Worm (Caenorhabditis elegans) whole organism, L3 larva: ENCODE data around the gene F56D2.3.
A peak's percentile ranks its signal among the peaks of the same experiment; 100 is the strongest.

Source experiments
- R02D3.7 ChIP-seq: fragments of 150-350 bp; optimal IDR thresholded peaks from 2 replicates; lab custom pipeline; 2014; ENCODE audit warnings: missing biosample characterization, missing genetic modification characterization
- ZK546.5 ChIP-seq: sonication (generic microtip); optimal IDR thresholded peaks from 2 replicates; lab custom pipeline; 2017; ENCODE audit warnings: missing biosample characterization, missing genetic modification characterization
- aly-2 ChIP-seq: fragments of 150-350 bp; optimal IDR thresholded peaks from 2 replicates; lab custom pipeline; 2014; ENCODE audit warnings: missing biosample characterization, missing genetic modification characterization
- ama-1 ChIP-seq: fragments of 150-350 bp; optimal IDR thresholded peaks from 2 replicates; lab custom pipeline; 2018
- ceh-28 ChIP-seq: fragments of 150-350 bp; optimal IDR thresholded peaks from 2 replicates; lab custom pipeline; 2014; ENCODE audit warnings: missing biosample characterization, missing genetic modification reagents, missing genetic modification characterization
- ceh-9 ChIP-seq: sonication (generic microtip); optimal IDR thresholded peaks from 2 replicates; lab custom pipeline; 2018; ENCODE audit warnings: missing biosample characterization, missing genetic modification characterization
- daf-12 ChIP-seq: fragments of 150-350 bp; optimal IDR thresholded peaks from 2 replicates; lab custom pipeline; 2014; ENCODE audit warnings: missing biosample characterization, missing genetic modification reagents, missing genetic modification characterization
- egl-27 ChIP-seq: sonication (generic microtip); optimal IDR thresholded peaks from 4 replicates; lab custom pipeline; 2017; ENCODE audit warnings: missing biosample characterization, missing genetic modification reagents, missing genetic modification characterization
- egl-5 ChIP-seq: fragments of 150-350 bp; optimal IDR thresholded peaks from 2 replicates; lab custom pipeline; 2017; ENCODE audit warnings: missing biosample characterization, missing genetic modification reagents, missing genetic modification characterization, inconsistent platforms
- elt-1 ChIP-seq: fragments of 150-350 bp; optimal IDR thresholded peaks from 2 replicates; lab custom pipeline; 2014; ENCODE audit warnings: missing biosample characterization, missing genetic modification characterization
- elt-2 ChIP-seq: sonication (generic microtip); optimal IDR thresholded peaks from 2 replicates; lab custom pipeline; 2016; ENCODE audit warnings: missing genetic modification reagents, mild to moderate bottlenecking, missing genetic modification characterization, missing compliant biosample characterization
- elt-3 ChIP-seq, 3 experiments: fragments of 150-350 bp in 1 of 3; sonication (generic microtip) in 2 of 3; optimal IDR thresholded peaks; 2 replicates in 2 of 3; 4 replicates in 1 of 3; lab custom pipeline; 2014 to 2017; ENCODE audit warnings: missing biosample characterization in 3 of 3, missing genetic modification characterization in 3 of 3
- fkh-10 ChIP-seq: sonication (generic microtip); optimal IDR thresholded peaks from 2 replicates; lab custom pipeline; 2017; ENCODE audit warnings: missing biosample characterization, missing genetic modification reagents, missing genetic modification characterization
- fkh-2 ChIP-seq: fragments of 150-350 bp; optimal IDR thresholded peaks from 2 replicates; lab custom pipeline; 2014; ENCODE audit warnings: missing biosample characterization, missing genetic modification reagents, missing genetic modification characterization
- fos-1 ChIP-seq: fragments of 150-350 bp; optimal IDR thresholded peaks from 2 replicates; lab custom pipeline; 2014; ENCODE audit warnings: missing biosample characterization, missing genetic modification characterization
- hmg-11 ChIP-seq: sonication (generic microtip); optimal IDR thresholded peaks from 2 replicates; lab custom pipeline; 2016; ENCODE audit warnings: missing genetic modification characterization, missing compliant biosample characterization
- jun-1 ChIP-seq: fragments of 150-350 bp; optimal IDR thresholded peaks from 2 replicates; lab custom pipeline; 2014; ENCODE audit warnings: missing biosample characterization, missing genetic modification reagents, missing genetic modification characterization
- lin-15B ChIP-seq: fragments of 150-350 bp; optimal IDR thresholded peaks from 2 replicates; lab custom pipeline; 2014; ENCODE audit warnings: missing biosample characterization, missing genetic modification characterization
- lin-39 ChIP-seq: fragments of 150-350 bp; optimal IDR thresholded peaks from 2 replicates; lab custom pipeline; 2018; ENCODE audit warnings: missing biosample characterization, missing genetic modification reagents, missing genetic modification characterization
- lsy-12 ChIP-seq: sonication (generic microtip); optimal IDR thresholded peaks from 2 replicates; lab custom pipeline; 2016; ENCODE audit warnings: mild to moderate bottlenecking, missing genetic modification characterization, missing compliant biosample characterization
- mdl-1 ChIP-seq: fragments of 150-350 bp; optimal IDR thresholded peaks from 2 replicates; lab custom pipeline; 2014; ENCODE audit warnings: missing biosample characterization, missing genetic modification characterization
- nfya-1 ChIP-seq: sonication (generic microtip); optimal IDR thresholded peaks from 2 replicates; lab custom pipeline; 2017; ENCODE audit warnings: missing genetic modification characterization, mild to moderate bottlenecking, missing compliant biosample characterization, antibody characterized with exemption, moderate library complexity; ENCODE audit not compliant: insufficient read depth
- nhr-11 ChIP-seq: fragments of 150-350 bp; optimal IDR thresholded peaks from 2 replicates; lab custom pipeline; 2014; ENCODE audit warnings: missing biosample characterization, missing genetic modification characterization
- nhr-12 ChIP-seq: fragments of 150-350 bp; optimal IDR thresholded peaks from 2 replicates; lab custom pipeline; 2014; ENCODE audit warnings: missing biosample characterization, missing genetic modification characterization
- nhr-23 ChIP-seq: fragments of 150-350 bp; optimal IDR thresholded peaks from 2 replicates; lab custom pipeline; 2014; ENCODE audit warnings: missing biosample characterization, missing genetic modification reagents, missing genetic modification characterization
- nhr-237 ChIP-seq: fragments of 150-350 bp; optimal IDR thresholded peaks from 2 replicates; lab custom pipeline; 2014; ENCODE audit warnings: missing biosample characterization, missing genetic modification characterization
- nhr-25 ChIP-seq: sonication (generic microtip); optimal IDR thresholded peaks from 2 replicates; lab custom pipeline; 2017; ENCODE audit warnings: missing biosample characterization, missing genetic modification characterization
- nhr-28 ChIP-seq: fragments of 150-350 bp; optimal IDR thresholded peaks from 2 replicates; lab custom pipeline; 2014; ENCODE audit warnings: missing biosample characterization, missing genetic modification characterization
- nhr-43 ChIP-seq: sonication (generic microtip); optimal IDR thresholded peaks from 2 replicates; lab custom pipeline; 2016; ENCODE audit warnings: mild to moderate bottlenecking, missing genetic modification characterization, missing compliant biosample characterization; ENCODE audit not compliant: poor library complexity, severe bottlenecking
- nhr-67 ChIP-seq: fragments of 150-350 bp; optimal IDR thresholded peaks from 2 replicates; lab custom pipeline; 2014; ENCODE audit warnings: missing biosample characterization, missing genetic modification characterization
- nhr-77 ChIP-seq: fragments of 150-350 bp; optimal IDR thresholded peaks from 2 replicates; lab custom pipeline; 2014; ENCODE audit warnings: missing biosample characterization, missing genetic modification characterization
- pha-4 ChIP-seq: fragments of 150-350 bp; optimal IDR thresholded peaks from 2 replicates; lab custom pipeline; 2014; ENCODE audit warnings: missing biosample characterization, missing genetic modification reagents, missing genetic modification characterization
- pqm-1 ChIP-seq: fragments of 150-350 bp; optimal IDR thresholded peaks from 2 replicates; lab custom pipeline; 2017; ENCODE audit warnings: missing biosample characterization, missing genetic modification characterization, inconsistent platforms
- sea-2 ChIP-seq: fragments of 150-350 bp; sonication (generic microtip); optimal IDR thresholded peaks from 4 replicates; lab custom pipeline; 2014; ENCODE audit warnings: missing biosample characterization, missing genetic modification reagents, missing genetic modification characterization
- tbx-2 ChIP-seq: sonication (generic microtip); optimal IDR thresholded peaks from 2 replicates; lab custom pipeline; 2016; ENCODE audit warnings: mild to moderate bottlenecking, missing genetic modification characterization, missing compliant biosample characterization
- unc-39 ChIP-seq: sonication (generic microtip); optimal IDR thresholded peaks from 4 replicates; lab custom pipeline; 2017; ENCODE audit warnings: missing biosample characterization, missing genetic modification characterization
- unc-62 ChIP-seq: fragments of 150-350 bp; sonication (generic microtip); optimal IDR thresholded peaks from 4 replicates; lab custom pipeline; 2014; ENCODE audit warnings: missing biosample characterization, missing genetic modification reagents, missing genetic modification characterization
- ztf-4 ChIP-seq: fragments of 150-350 bp; optimal IDR thresholded peaks from 2 replicates; lab custom pipeline; 2014; ENCODE audit warnings: missing biosample characterization, missing genetic modification characterization

Gene F56D2.3

ce11 chrIII:5546730-5547129 is 38.0 kb upstream of the F56D2.3 start, which contains the start of gene F09F7.5:
Gene F09F7.5 (plus strand): TSS chrIII:5546987.
- TF ChIP-seq pqm-1 (tag; lab: Kevin White, UChicago) (peak; percentile 64), elt-2 (tag; lab: Kevin White, UChicago) (peak; percentile 70), nhr-67 (tag; lab: Kevin White, UChicago) (no peak)
- TF ChIP-seq, all 47 proteins: peak for 2

- no peak for TF ChIP-seq jun-1 (tag; lab: Kevin White, UChicago)
- TF ChIP-seq lsy-12 (tag; lab: Kevin White, UChicago), result no peak
- peak; percentile 28 for TF ChIP-seq nfya-1 (tag; lab: Kevin White, UChicago)
- TF ChIP-seq nhr-11 (tag; lab: Kevin White, UChicago), result no peak
- TF ChIP-seq elt-2 (tag; lab: Kevin White, UChicago), result no peak
Observed at ce11 chrIII:5550193-5550592, 34.6 kb upstream of the F56D2.3 start.

DNA sequence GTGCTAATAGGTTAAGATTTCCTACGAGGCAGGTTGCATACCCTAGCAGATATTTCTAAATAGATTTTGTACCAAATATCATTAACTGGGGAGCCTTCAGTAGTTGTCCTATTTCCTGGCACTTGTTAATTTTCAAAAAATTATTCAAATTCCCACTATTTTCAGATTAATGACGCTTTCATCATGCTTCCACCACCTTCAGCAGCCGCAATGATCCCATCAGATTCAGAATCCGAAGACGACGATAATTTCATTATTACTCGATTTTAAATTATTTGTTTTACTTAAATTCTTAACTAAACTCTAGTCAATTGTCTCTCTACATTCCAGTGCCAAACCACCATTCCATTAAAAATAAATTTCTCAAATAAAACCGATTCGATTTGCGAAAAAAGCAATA is 33.9 kb upstream of the F56D2.3 start:
- TF ChIP-seq ama-1 (lab: Kevin White, UChicago) (peak; percentile 96), pqm-1 (tag; lab: Kevin White, UChicago) (no peak), sea-2 (no peak), egl-5 (no peak), ztf-4 (tag; lab: Kevin White, UChicago) (no peak), nhr-25 (tag; lab: Kevin White, UChicago) (no peak), ceh-9 (no peak), nhr-77 (tag; lab: Kevin White, UChicago) (no peak), aly-2 (tag; lab: Kevin White, UChicago) (no peak), nhr-67 (tag; lab: Kevin White, UChicago) (no peak), fkh-10 (GFP tag; lab: Kevin White, UChicago) (no peak), hmg-11 (tag; lab: Kevin White, UChicago) (no peak), tbx-2 (tag; lab: Kevin White, UChicago) (no peak), unc-62 (GFP tag; lab: Kevin White, UChicago) (no peak), daf-12 (no peak), elt-1 (tag; lab: Kevin White, UChicago) (no peak), nhr-12 (tag; lab: Kevin White, UChicago) (no peak), ceh-28 (no peak), R02D3.7 (tag; lab: Kevin White, UChicago) (no peak), fos-1 (no peak), pha-4 (peak; percentile 25), nhr-43 (tag; lab: Kevin White, UChicago) (peak; percentile 34), ZK546.5 (tag; lab: Kevin White, UChicago) (no peak), elt-2 (tag; lab: Kevin White, UChicago) (peak; percentile 31), egl-27 (no peak), unc-39 (tag; lab: Kevin White, UChicago) (no peak), lin-15B (tag; lab: Kevin White, UChicago) (no peak), nhr-28 (tag; lab: Kevin White, UChicago) (no peak), nfya-1 (tag; lab: Kevin White, UChicago) (no peak), elt-3 (tag; optimal IDR thresholded peaks at IDR 0.05; lab: Kevin White, UChicago) (no peak), jun-1 (tag; lab: Kevin White, UChicago) (no peak), fkh-2 (tag; lab: Kevin White, UChicago) (no peak)

DNA sequence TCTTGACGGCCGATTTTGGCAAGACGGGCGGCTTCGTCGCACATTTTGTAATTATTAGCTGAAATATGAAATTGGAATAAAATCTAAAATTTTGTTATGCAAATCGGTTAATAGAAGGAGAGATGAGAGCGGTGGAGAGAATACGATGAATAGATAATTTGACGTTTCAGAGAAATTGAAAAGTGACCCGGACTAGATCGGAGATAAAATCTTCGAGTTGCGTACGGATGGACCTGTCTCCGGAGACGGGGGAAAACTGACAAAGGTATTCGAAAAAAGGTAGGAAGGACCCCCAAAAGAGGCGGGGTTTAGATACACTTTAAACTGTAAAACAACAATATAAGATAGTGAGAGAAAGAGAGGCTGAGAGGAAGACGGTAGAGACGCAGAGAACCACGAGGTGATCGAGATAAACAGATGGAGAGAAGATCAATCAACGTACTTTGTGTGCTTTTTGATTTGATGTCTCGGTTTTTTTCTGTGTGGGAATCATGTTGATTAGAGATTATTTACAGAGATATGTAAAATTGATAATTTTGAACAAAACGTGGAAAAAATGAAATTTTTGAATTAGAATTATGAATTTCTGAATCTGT is 32.6 kb upstream of the F56D2.3 start, which contains the start of gene F09F7.6:
F09F7.6 (minus strand) TSS at position 64 of the 596 bp plus-strand sequence.
- TF ChIP-seq lin-39 (tag; lab: Kevin White, UChicago) (peak; percentile 47), pqm-1 (tag; lab: Kevin White, UChicago) (peak; percentile 92), jun-1 (tag; lab: Kevin White, UChicago) (peak; percentile 44), nhr-43 (tag; lab: Kevin White, UChicago) (peak; percentile 78), elt-1 (tag; lab: Kevin White, UChicago) (peak; percentile 95), nhr-25 (tag; lab: Kevin White, UChicago) (peak; percentile 75), nhr-28 (tag; lab: Kevin White, UChicago) (no peak), elt-2 (tag; lab: Kevin White, UChicago) (peak; percentile 81), nhr-237 (no peak), lin-15B (tag; lab: Kevin White, UChicago) (no peak), unc-39 (tag; lab: Kevin White, UChicago) (no peak), egl-27 (no peak), fos-1 (no peak), mdl-1 (tag; lab: Kevin White, UChicago) (peak; percentile 35), nhr-23 (tag; lab: Kevin White, UChicago) (peak; percentile 58), ama-1 (lab: Kevin White, UChicago) (peak; percentile 87), egl-5 (peak; percentile 37), pha-4 (peak; percentile 85), ceh-28 (peak; percentile 27), R02D3.7 (tag; lab: Kevin White, UChicago) (peak; percentile 8), nfya-1 (tag; lab: Kevin White, UChicago) (peak; percentile 53), nhr-12 (tag; lab: Kevin White, UChicago) (no peak), lsy-12 (tag; lab: Kevin White, UChicago) (no peak), fkh-2 (tag; lab: Kevin White, UChicago) (no peak)
- TF ChIP-seq, all 47 proteins: peak for 15
